Worm (Caenorhabditis elegans) whole organism, early embryonic: ENCODE data around the gene srf-3.

Source experiments
- B0310.2 ChIP-seq: sonication (generic microtip); optimal IDR thresholded peaks from 2 replicates; lab custom pipeline; 2016; ENCODE audit warnings: mild to moderate bottlenecking, missing genetic modification characterization, missing compliant biosample characterization
- F13C5.2 ChIP-seq: sonication (generic microtip); optimal IDR thresholded peaks from 2 replicates; lab custom pipeline; 2017; ENCODE audit warnings: mild to moderate bottlenecking, missing genetic modification characterization, inconsistent platforms, missing compliant biosample characterization
- aly-1 ChIP-seq: sonication (generic microtip); optimal IDR thresholded peaks from 2 replicates; lab custom pipeline; 2016; ENCODE audit warnings: missing genetic modification characterization, missing compliant biosample characterization
- ama-1 ChIP-seq: fragments of 150-350 bp; optimal IDR thresholded peaks from 2 replicates; lab custom pipeline; 2014
- ceh-13 ChIP-seq: fragments of 200-800 bp; sonication (Bioruptor generic); optimal IDR thresholded peaks from 2 replicates; lab custom pipeline; 2018; ENCODE audit warnings: mild to moderate bottlenecking, missing genetic modification characterization, missing compliant biosample characterization
- ceh-36 ChIP-seq: sonication (generic microtip); optimal IDR thresholded peaks from 2 replicates; lab custom pipeline; 2016; ENCODE audit warnings: missing genetic modification characterization, inconsistent platforms, missing compliant biosample characterization
- ets-7 ChIP-seq: sonication (generic microtip); optimal IDR thresholded peaks from 2 replicates; lab custom pipeline; 2016; ENCODE audit warnings: missing genotype, missing genetic modification characterization, missing compliant biosample characterization
- flt-1 ChIP-seq: fragments of 200-800 bp; sonication (Bioruptor generic); IDR thresholded peaks from 2 replicates; pipeline ENCODE4 v1.3.6; 2022; ENCODE audit warnings: missing genetic modification characterization, missing compliant biosample characterization
- hmbx-1 ChIP-seq: sonication (generic microtip); optimal IDR thresholded peaks from 2 replicates; lab custom pipeline; 2016; ENCODE audit warnings: mild to moderate bottlenecking, missing genetic modification characterization, missing compliant biosample characterization
- hmg-4 ChIP-seq: fragments of 200-800 bp; sonication (Bioruptor generic); optimal IDR thresholded peaks from 2 replicates; lab custom pipeline; 2018; ENCODE audit warnings: mild to moderate bottlenecking, missing genetic modification characterization, missing compliant biosample characterization
- hnd-1 ChIP-seq: sonication (generic microtip); optimal IDR thresholded peaks from 2 replicates; lab custom pipeline; 2016; ENCODE audit warnings: missing genetic modification characterization, missing compliant biosample characterization
- pes-1 ChIP-seq: fragments of 200-800 bp; sonication (Bioruptor generic); IDR thresholded peaks from 2 replicates; pipeline ENCODE4 v1.3.6; 2022; ENCODE audit warnings: missing genetic modification reagents, missing genetic modification characterization, missing compliant biosample characterization
- scrt-1 ChIP-seq: fragments of 200-800 bp; sonication (Bioruptor generic); IDR thresholded peaks from 2 replicates; pipeline ENCODE4 v1.3.6; 2022; ENCODE audit warnings: missing genetic modification characterization, missing compliant biosample characterization
- sea-1 ChIP-seq: fragments of 200-800 bp; sonication (Bioruptor generic); conservative IDR thresholded peaks from 2 replicates; pipeline ENCODE4 v1.3.6; 2022; ENCODE audit warnings: missing genetic modification characterization, missing compliant biosample characterization
- tbx-11 ChIP-seq: fragments of 200-800 bp; sonication (Bioruptor generic); IDR thresholded peaks from 2 replicates; pipeline ENCODE4 v1.3.6; 2022; ENCODE audit warnings: missing genetic modification characterization, missing compliant biosample characterization
- tbx-37 ChIP-seq: fragments of 200-800 bp; sonication (Bioruptor generic); conservative IDR thresholded peaks from 2 replicates; pipeline ENCODE4 v1.3.6; 2022; ENCODE audit warnings: missing genetic modification reagents, missing genetic modification characterization, missing compliant biosample characterization
- tra-4 ChIP-seq: sonication (generic microtip); optimal IDR thresholded peaks from 2 replicates; lab custom pipeline; 2017; ENCODE audit warnings: missing genetic modification characterization, missing compliant biosample characterization

srf-3 gene

ce11 chrIV:12886012-12886411 lies 36.7 kb downstream of the srf-3 start:
- no peak for TF ChIP-seq flt-1 (GFP tag; lab: Robert Waterston, UW)
- TF ChIP-seq tbx-11 (GFP tag; lab: Robert Waterston, UW), result no peak
- TF ChIP-seq aly-1, result no peak
- TF ChIP-seq tra-4, result no peak
- no peak for TF ChIP-seq ama-1 (lab: Kevin White, UChicago)
- no peak for TF ChIP-seq ceh-13 (GFP tag; lab: Kevin White, UChicago)
- TF ChIP-seq hnd-1 (tag; lab: Kevin White, UChicago), result no peak
- no peak for TF ChIP-seq pes-1 (GFP tag; lab: Robert Waterston, UW)
- TF ChIP-seq scrt-1 (GFP tag; lab: Robert Waterston, UW), result no peak
- TF ChIP-seq F13C5.2 (tag; lab: Kevin White, UChicago), result no peak
- no peak for TF ChIP-seq ets-7
- TF ChIP-seq ceh-36 (tag; lab: Kevin White, UChicago), result no peak
- TF ChIP-seq hmg-4 (GFP tag; lab: Kevin White, UChicago), result no peak
- TF ChIP-seq sea-1, result no peak

- TF ChIP-seq pes-1 (GFP tag; lab: Robert Waterston, UW) (no peak), ceh-36 (tag; lab: Kevin White, UChicago) (no peak), ets-7 (no peak), ceh-13 (GFP tag; lab: Kevin White, UChicago) (no peak), hmbx-1 (tag; lab: Kevin White, UChicago) (no peak), scrt-1 (GFP tag; lab: Robert Waterston, UW) (no peak), tra-4 (no peak), hnd-1 (tag; lab: Kevin White, UChicago) (no peak), F13C5.2 (tag; lab: Kevin White, UChicago) (no peak), hmg-4 (GFP tag; lab: Kevin White, UChicago) (no peak), sea-1 (no peak), B0310.2 (tag; lab: Kevin White, UChicago) (no peak), tbx-11 (GFP tag; lab: Robert Waterston, UW) (no peak), ama-1 (lab: Kevin White, UChicago) (no peak), aly-1 (no peak), flt-1 (GFP tag; lab: Robert Waterston, UW) (no peak), tbx-37 (GFP tag; lab: Robert Waterston, UW) (no peak)
These were observed 41.1 kb downstream of the srf-3 start, which contains the start of gene K08D8.6 for ce11 chrIV:12890445-12890844. Gene K08D8.6 (minus strand): TSS chrIV:12890508.

ce11 chrIV:12891080-12891479 lies 41.8 kb downstream of the srf-3 start:
- TF ChIP-seq B0310.2 (tag; lab: Kevin White, UChicago), result no peak
- TF ChIP-seq hmbx-1 (tag; lab: Kevin White, UChicago), result no peak
- TF ChIP-seq aly-1, result no peak
- no peak for TF ChIP-seq tbx-11 (GFP tag; lab: Robert Waterston, UW)
- TF ChIP-seq pes-1 (GFP tag; lab: Robert Waterston, UW), result no peak
- TF ChIP-seq ets-7, result no peak
- TF ChIP-seq ceh-13 (GFP tag; lab: Kevin White, UChicago), result no peak
- no peak for TF ChIP-seq F13C5.2 (tag; lab: Kevin White, UChicago)
- TF ChIP-seq scrt-1 (GFP tag; lab: Robert Waterston, UW), result no peak
- no peak for TF ChIP-seq hnd-1 (tag; lab: Kevin White, UChicago)
- TF ChIP-seq tra-4, result no peak
- no peak for TF ChIP-seq tbx-37 (GFP tag; lab: Robert Waterston, UW)
- TF ChIP-seq ceh-36 (tag; lab: Kevin White, UChicago), result no peak
- no peak for TF ChIP-seq ama-1 (lab: Kevin White, UChicago)
- no peak for TF ChIP-seq sea-1
- no peak for TF ChIP-seq flt-1 (GFP tag; lab: Robert Waterston, UW)

ce11 chrIV:12892194-12892593 lies 42.9 kb downstream of the srf-3 start, which contains the start of gene K08D8.1:
Gene K08D8.1 (plus strand): TSS chrIV:12892494.
- no peak for TF ChIP-seq ets-7
- no peak for TF ChIP-seq tra-4
- TF ChIP-seq B0310.2 (tag; lab: Kevin White, UChicago), result no peak

- no peak for TF ChIP-seq ets-7
- no peak for TF ChIP-seq aly-1
- no peak for TF ChIP-seq hnd-1 (tag; lab: Kevin White, UChicago)
- no peak for TF ChIP-seq flt-1 (GFP tag; lab: Robert Waterston, UW)
- TF ChIP-seq ama-1 (lab: Kevin White, UChicago), result no peak
- no peak for TF ChIP-seq F13C5.2 (tag; lab: Kevin White, UChicago)
- no peak for TF ChIP-seq ceh-36 (tag; lab: Kevin White, UChicago)
- TF ChIP-seq hmbx-1 (tag; lab: Kevin White, UChicago), result no peak
- no peak for TF ChIP-seq sea-1
- TF ChIP-seq ceh-13 (GFP tag; lab: Kevin White, UChicago), result no peak
- TF ChIP-seq scrt-1 (GFP tag; lab: Robert Waterston, UW), result no peak
- no peak for TF ChIP-seq B0310.2 (tag; lab: Kevin White, UChicago)
- TF ChIP-seq tbx-37 (GFP tag; lab: Robert Waterston, UW), result no peak
- no peak for TF ChIP-seq hmg-4 (GFP tag; lab: Kevin White, UChicago)
- no peak for TF ChIP-seq tbx-11 (GFP tag; lab: Robert Waterston, UW)
- no peak for TF ChIP-seq pes-1 (GFP tag; lab: Robert Waterston, UW)
- no peak for TF ChIP-seq tra-4
These were observed 43.9 kb downstream of the srf-3 start, which contains the start of gene K08D8.12 for ce11 chrIV:12893166-12893565. Gene K08D8.12 (plus strand): TSS chrIV:12893466.

DNA sequence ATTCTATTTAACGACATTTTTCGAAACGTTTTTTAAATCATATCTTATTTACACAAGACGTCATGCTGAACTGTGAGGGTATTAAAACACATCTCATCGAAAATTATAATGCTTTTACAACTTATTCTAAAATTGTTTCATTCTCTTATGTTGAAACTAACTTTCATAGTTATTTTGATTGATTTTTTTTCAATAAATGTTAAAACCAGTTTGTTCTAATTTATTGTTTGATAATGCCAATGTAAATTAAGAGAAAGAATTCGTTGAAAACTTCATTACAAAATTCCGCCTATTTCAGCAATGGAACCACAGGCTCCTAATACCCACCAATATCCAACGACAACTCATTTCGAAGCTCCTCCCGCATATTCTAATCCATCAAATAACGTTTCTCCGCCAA lies 45.7 kb downstream of the srf-3 start, which contains the start of gene K08D8.11:
K08D8.11 (plus strand) TSS at position 301 of the 400 bp plus-strand sequence.
- TF ChIP-seq ets-7, result no peak

DNA sequence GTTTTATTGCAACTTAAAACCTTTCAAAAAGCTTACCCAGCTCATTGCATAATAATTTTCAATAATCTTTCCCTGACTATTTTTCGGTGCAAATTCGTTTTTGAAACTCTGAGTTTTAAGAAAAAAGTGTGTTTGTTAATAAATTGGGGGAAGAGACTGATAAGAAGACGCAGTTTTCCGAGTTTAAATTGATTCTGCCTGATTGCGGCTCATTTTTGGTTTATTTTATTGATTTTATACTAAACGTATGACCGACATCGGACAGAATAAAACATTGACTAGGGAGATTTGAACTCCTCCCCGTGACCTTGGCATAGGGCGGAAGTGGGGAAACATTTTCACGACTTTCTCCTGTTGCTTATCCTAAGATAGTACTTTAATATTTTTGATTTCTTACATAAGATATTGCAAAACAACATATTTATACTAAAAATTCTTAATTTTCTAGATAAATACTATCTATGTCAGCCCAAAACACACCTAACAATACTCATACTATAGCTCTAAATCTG lies 47.1 kb downstream of the srf-3 start, which contains the start of gene K08D8.7:
K08D8.7 (plus strand) TSS at position 462 of the 512 bp plus-strand sequence.
- TF ChIP-seq aly-1 (no peak), tra-4 (no peak), ceh-36 (tag; lab: Kevin White, UChicago) (no peak), hnd-1 (tag; lab: Kevin White, UChicago) (no peak), B0310.2 (tag; lab: Kevin White, UChicago) (no peak), hmg-4 (GFP tag; lab: Kevin White, UChicago) (no peak), scrt-1 (GFP tag; lab: Robert Waterston, UW) (no peak), sea-1 (no peak), F13C5.2 (tag; lab: Kevin White, UChicago) (no peak), tbx-37 (GFP tag; lab: Robert Waterston, UW) (no peak), ama-1 (lab: Kevin White, UChicago) (no peak), flt-1 (GFP tag; lab: Robert Waterston, UW) (no peak), tbx-11 (GFP tag; lab: Robert Waterston, UW) (no peak), ceh-13 (GFP tag; lab: Kevin White, UChicago) (no peak), hmbx-1 (tag; lab: Kevin White, UChicago) (no peak), pes-1 (GFP tag; lab: Robert Waterston, UW) (no peak), ets-7 (no peak)
